Worm (Caenorhabditis elegans) whole organism, mixed stage, embryonic: ENCODE measurements around the gene K06A4.2.

ENCODE experiments used
- M03D4.4 ChIP-seq: sonication (generic microtip); optimal IDR thresholded peaks from 2 replicates; lab custom pipeline; 2017; ENCODE audit warnings: mild to moderate bottlenecking, missing genetic modification characterization, missing compliant biosample characterization
- blmp-1 ChIP-seq: fragments of 150-350 bp; optimal IDR thresholded peaks from 2 replicates; lab custom pipeline; 2014; ENCODE audit warnings: missing biosample characterization, missing genetic modification characterization
- ceh-43 ChIP-seq: fragments of 200-800 bp; sonication (Bioruptor generic); optimal IDR thresholded peaks from 2 replicates; lab custom pipeline; 2018; ENCODE audit warnings: mild to moderate bottlenecking, missing genetic modification characterization, moderate library complexity, missing compliant biosample characterization
- ceh-83 ChIP-seq: fragments of 200-800 bp; sonication (Bioruptor generic); optimal IDR thresholded peaks from 2 replicates; lab custom pipeline; 2018; ENCODE audit warnings: mild to moderate bottlenecking, missing genetic modification characterization, missing compliant biosample characterization
- ces-1 ChIP-seq: fragments of 150-350 bp; optimal IDR thresholded peaks from 2 replicates; lab custom pipeline; 2014; ENCODE audit warnings: missing biosample characterization, missing genetic modification reagents, missing genetic modification characterization
- cnd-1 ChIP-seq: fragments of 200-800 bp; sonication (Bioruptor generic); optimal IDR thresholded peaks from 2 replicates; lab custom pipeline; 2018; ENCODE audit warnings: mild to moderate bottlenecking, missing genetic modification characterization, missing compliant biosample characterization
- drap-1 ChIP-seq: fragments of 200-800 bp; sonication (Bioruptor generic); optimal IDR thresholded peaks from 3 replicates; lab custom pipeline; 2018; ENCODE audit warnings: mild to moderate bottlenecking, missing genetic modification characterization, missing compliant biosample characterization
- elt-1 ChIP-seq: sonication (generic microtip); optimal IDR thresholded peaks from 2 replicates; lab custom pipeline; 2017; ENCODE audit warnings: missing genetic modification characterization, mild to moderate bottlenecking, missing compliant biosample characterization, antibody characterized with exemption, moderate library complexity, borderline replicate concordance; ENCODE audit not compliant: insufficient read depth
- elt-3 ChIP-seq: fragments of 150-350 bp; optimal IDR thresholded peaks from 2 replicates; lab custom pipeline; 2014; ENCODE audit warnings: missing biosample characterization, missing genetic modification characterization
- flh-1 ChIP-seq: fragments of 200-800 bp; sonication (Bioruptor generic); optimal IDR thresholded peaks from 2 replicates; lab custom pipeline; 2018; ENCODE audit warnings: mild to moderate bottlenecking, missing genetic modification characterization, moderate library complexity, missing compliant biosample characterization
- ham-2 ChIP-seq: fragments of 200-800 bp; sonication (Bioruptor generic); optimal IDR thresholded peaks from 2 replicates; lab custom pipeline; 2018; ENCODE audit warnings: mild to moderate bottlenecking, missing genetic modification characterization, missing compliant biosample characterization
- lin-13 ChIP-seq: fragments of 150-350 bp; optimal IDR thresholded peaks from 2 replicates; lab custom pipeline; 2014; ENCODE audit warnings: missing biosample characterization, missing genetic modification characterization
- lin-32 ChIP-seq: fragments of 200-800 bp; sonication (Bioruptor generic); optimal IDR thresholded peaks from 2 replicates; lab custom pipeline; 2018; ENCODE audit warnings: mild to moderate bottlenecking, missing genetic modification characterization, missing compliant biosample characterization
- lsy-2 ChIP-seq: fragments of 150-350 bp; optimal IDR thresholded peaks from 2 replicates; lab custom pipeline; 2014; ENCODE audit warnings: missing biosample characterization, missing genetic modification characterization
- mab-5 ChIP-seq: fragments of 150-350 bp; optimal IDR thresholded peaks from 2 replicates; lab custom pipeline; 2014; ENCODE audit warnings: missing biosample characterization, missing genetic modification characterization
- mep-1 ChIP-seq: fragments of 150-350 bp; optimal IDR thresholded peaks from 2 replicates; lab custom pipeline; 2017; ENCODE audit warnings: missing biosample characterization, missing genetic modification reagents, missing genetic modification characterization, inconsistent platforms
- mls-2 ChIP-seq: sonication (generic microtip); optimal IDR thresholded peaks from 2 replicates; lab custom pipeline; 2016; ENCODE audit warnings: mild to moderate bottlenecking, missing genetic modification characterization, moderate library complexity, missing compliant biosample characterization
- nhr-12 ChIP-seq: fragments of 150-350 bp; optimal IDR thresholded peaks from 2 replicates; lab custom pipeline; 2014; ENCODE audit warnings: missing biosample characterization, missing genetic modification characterization
- nhr-2 ChIP-seq: fragments of 150-350 bp; optimal IDR thresholded peaks from 2 replicates; lab custom pipeline; 2014; ENCODE audit warnings: missing biosample characterization, missing genetic modification characterization
- nhr-28 ChIP-seq: fragments of 150-350 bp; optimal IDR thresholded peaks from 2 replicates; lab custom pipeline; 2014; ENCODE audit warnings: missing biosample characterization, missing genetic modification characterization
- nhr-76 ChIP-seq: sonication (generic microtip); optimal IDR thresholded peaks from 2 replicates; lab custom pipeline; 2017; ENCODE audit warnings: missing biosample characterization, missing genetic modification characterization
- pha-4 ChIP-seq: fragments of 150-350 bp; optimal IDR thresholded peaks from 2 replicates; lab custom pipeline; 2018; ENCODE audit warnings: missing biosample characterization, missing genetic modification reagents, missing genetic modification characterization
- sem-2 ChIP-seq: fragments of 200-800 bp; sonication (Bioruptor generic); optimal IDR thresholded peaks from 2 replicates; lab custom pipeline; 2018; ENCODE audit warnings: mild to moderate bottlenecking, missing genetic modification characterization, missing compliant biosample characterization
- snpc-4 ChIP-seq: fragments of 150-350 bp; optimal IDR thresholded peaks from 2 replicates; lab custom pipeline; 2014; ENCODE audit warnings: missing biosample characterization, missing genetic modification characterization
- sptf-1 ChIP-seq: sonication (generic microtip); optimal IDR thresholded peaks from 2 replicates; lab custom pipeline; 2017; ENCODE audit warnings: mild to moderate bottlenecking, missing genetic modification characterization, moderate library complexity, missing compliant biosample characterization
- tbx-8 ChIP-seq: fragments of 200-800 bp; sonication (Bioruptor generic); optimal IDR thresholded peaks from 2 replicates; lab custom pipeline; 2018; ENCODE audit warnings: mild to moderate bottlenecking, missing genetic modification characterization, moderate library complexity, missing compliant biosample characterization
- unc-120 ChIP-seq: sonication (generic microtip); optimal IDR thresholded peaks from 2 replicates; lab custom pipeline; 2017; ENCODE audit warnings: missing genetic modification characterization, missing compliant biosample characterization; ENCODE audit not compliant: poor library complexity, severe bottlenecking
- unc-39 ChIP-seq: fragments of 150-350 bp; optimal IDR thresholded peaks from 2 replicates; lab custom pipeline; 2014; ENCODE audit warnings: missing biosample characterization, missing genetic modification characterization
- unc-62 ChIP-seq: fragments of 150-350 bp; optimal IDR thresholded peaks from 2 replicates; lab custom pipeline; 2014; ENCODE audit warnings: missing biosample characterization, missing genetic modification reagents, missing genetic modification characterization
- ztf-11 ChIP-seq: fragments of 150-350 bp; optimal IDR thresholded peaks from 2 replicates; lab custom pipeline; 2014; ENCODE audit warnings: missing biosample characterization, missing genetic modification characterization

K06A4.2 gene

ce11 chrV:9443748-9444147, 40.3 kb upstream of the K06A4.2 start, which contains the start of gene wdr-62:
Gene wdr-62 (plus strand): TSS chrV:9444048.
- no peak for TF ChIP-seq unc-39 (tag; lab: Kevin White, UChicago)
- TF ChIP-seq M03D4.4 (tag; lab: Kevin White, UChicago) = no peak
- TF ChIP-seq flh-1 (GFP tag; lab: Kevin White, UChicago) = no peak
- TF ChIP-seq lin-32 = no peak
- no peak for TF ChIP-seq cnd-1
- TF ChIP-seq, all 35 proteins: peak for 0

- TF ChIP-seq unc-120 (tag; lab: Kevin White, UChicago) (no peak), unc-39 (tag; lab: Kevin White, UChicago) (no peak), lsy-2 (tag; lab: Kevin White, UChicago) (no peak), ham-2 (GFP tag; lab: Kevin White, UChicago) (no peak), cnd-1 (no peak), tbx-8 (GFP tag; lab: Kevin White, UChicago) (no peak), nhr-12 (tag; lab: Kevin White, UChicago) (no peak), sptf-1 (tag; lab: Kevin White, UChicago) (no peak), lin-13 (tag; lab: Kevin White, UChicago) (no peak), drap-1 (GFP tag; lab: Kevin White, UChicago) (no peak), ceh-83 (GFP tag; lab: Kevin White, UChicago) (no peak), ceh-43 (GFP tag; lab: Kevin White, UChicago) (no peak), mep-1 (tag; lab: Kevin White, UChicago) (no peak), sem-2 (GFP tag; lab: Kevin White, UChicago) (no peak), mab-5 (tag; lab: Kevin White, UChicago) (no peak), pha-4 (tag; lab: Kevin White, UChicago) (no peak), ztf-11 (no peak), nhr-28 (tag; lab: Kevin White, UChicago) (no peak), nhr-2 (tag; lab: Kevin White, UChicago) (no peak)
Observed at ce11 chrV:9444618-9445017, 39.4 kb upstream of the K06A4.2 start.

- TF ChIP-seq sptf-1 (tag; lab: Kevin White, UChicago) (no peak), nhr-76 (tag; lab: Kevin White, UChicago) (no peak), unc-62 (no peak), pha-4 (tag; lab: Kevin White, UChicago) (peak; percentile 77), flh-1 (GFP tag; lab: Kevin White, UChicago) (no peak), M03D4.4 (tag; lab: Kevin White, UChicago) (no peak), mab-5 (tag; lab: Kevin White, UChicago) (no peak), blmp-1 (tag; lab: Kevin White, UChicago) (no peak), ceh-83 (GFP tag; lab: Kevin White, UChicago) (no peak)
Observed at ce11 chrV:9451485-9451884, 32.5 kb upstream of the K06A4.2 start.

- TF ChIP-seq flh-1 (GFP tag; lab: Kevin White, UChicago) (no peak), elt-1 (tag; lab: Kevin White, UChicago) (no peak), elt-3 (no peak), blmp-1 (tag; lab: Kevin White, UChicago) (no peak), nhr-2 (tag; lab: Kevin White, UChicago) (no peak), snpc-4 (tag; lab: Kevin White, UChicago) (no peak)
Observed at ce11 chrV:9453333-9453732, 30.7 kb upstream of the K06A4.2 start.

ce11 chrV:9453933-9454332, 30.1 kb upstream of the K06A4.2 start:
- peak; percentile 36 for TF ChIP-seq unc-62
- TF ChIP-seq mls-2 (tag; lab: Kevin White, UChicago) = no peak
- peak; percentile 33 for TF ChIP-seq elt-3
- TF ChIP-seq lin-32 = no peak
- no peak for TF ChIP-seq sem-2 (GFP tag; lab: Kevin White, UChicago)
- no peak for TF ChIP-seq ceh-83 (GFP tag; lab: Kevin White, UChicago)
- TF ChIP-seq blmp-1 (tag; lab: Kevin White, UChicago) = peak; percentile 86
- TF ChIP-seq mab-5 (tag; lab: Kevin White, UChicago) = peak; percentile 28
- TF ChIP-seq ham-2 (GFP tag; lab: Kevin White, UChicago) = peak; percentile 32
- no peak for TF ChIP-seq elt-1 (tag; lab: Kevin White, UChicago)
- no peak for TF ChIP-seq flh-1 (GFP tag; lab: Kevin White, UChicago)
- no peak for TF ChIP-seq ces-1 (GFP tag; lab: Kevin White, UChicago)
- peak; percentile 44 for TF ChIP-seq unc-120 (tag; lab: Kevin White, UChicago)
- TF ChIP-seq nhr-28 (tag; lab: Kevin White, UChicago) = no peak
